Worm (Caenorhabditis elegans) whole organism, mixed stage, embryonic: Measurements from ENCODE around the gene F35D11.3.

Experiments
- bed-3 ChIP-seq: fragments of 200-800 bp; sonication (Bioruptor generic); optimal IDR thresholded peaks from 3 replicates; lab custom pipeline; 2018; ENCODE audit warnings: mild to moderate bottlenecking, missing genetic modification characterization, moderate library complexity, missing compliant biosample characterization
- blmp-1 ChIP-seq: fragments of 150-350 bp; optimal IDR thresholded peaks from 2 replicates; lab custom pipeline; 2014; ENCODE audit warnings: missing biosample characterization, missing genetic modification characterization
- ces-1 ChIP-seq: fragments of 150-350 bp; optimal IDR thresholded peaks from 2 replicates; lab custom pipeline; 2014; ENCODE audit warnings: missing biosample characterization, missing genetic modification reagents, missing genetic modification characterization
- elt-3 ChIP-seq: fragments of 150-350 bp; optimal IDR thresholded peaks from 2 replicates; lab custom pipeline; 2014; ENCODE audit warnings: missing biosample characterization, missing genetic modification characterization
- flh-1 ChIP-seq: fragments of 200-800 bp; sonication (Bioruptor generic); optimal IDR thresholded peaks from 2 replicates; lab custom pipeline; 2018; ENCODE audit warnings: mild to moderate bottlenecking, missing genetic modification characterization, moderate library complexity, missing compliant biosample characterization
- mab-5 ChIP-seq: fragments of 150-350 bp; optimal IDR thresholded peaks from 2 replicates; lab custom pipeline; 2014; ENCODE audit warnings: missing biosample characterization, missing genetic modification characterization
- nhr-12 ChIP-seq: fragments of 150-350 bp; optimal IDR thresholded peaks from 2 replicates; lab custom pipeline; 2014; ENCODE audit warnings: missing biosample characterization, missing genetic modification characterization
- nhr-2 ChIP-seq: fragments of 150-350 bp; optimal IDR thresholded peaks from 2 replicates; lab custom pipeline; 2014; ENCODE audit warnings: missing biosample characterization, missing genetic modification characterization
- sem-2 ChIP-seq: fragments of 200-800 bp; sonication (Bioruptor generic); optimal IDR thresholded peaks from 2 replicates; lab custom pipeline; 2018; ENCODE audit warnings: mild to moderate bottlenecking, missing genetic modification characterization, missing compliant biosample characterization
- snpc-4 ChIP-seq: fragments of 150-350 bp; optimal IDR thresholded peaks from 2 replicates; lab custom pipeline; 2014; ENCODE audit warnings: missing biosample characterization, missing genetic modification characterization
- zip-8 ChIP-seq: fragments of 150-350 bp; optimal IDR thresholded peaks from 2 replicates; lab custom pipeline; 2014; ENCODE audit warnings: missing biosample characterization, missing genetic modification characterization

ce11 chrII:4571868-4572267 lies 36.3 kb upstream of the F35D11.3 start, which contains the start of gene vab-1:
- no peak for TF ChIP-seq snpc-4
- no peak for TF ChIP-seq nhr-2
- TF ChIP-seq zip-8 (tag; lab: Kevin White, UChicago): no peak
- no peak for TF ChIP-seq blmp-1 (tag; lab: Kevin White, UChicago)
- no peak for TF ChIP-seq ces-1
- TF ChIP-seq nhr-12 (tag; lab: Kevin White, UChicago): no peak
- no peak for TF ChIP-seq elt-3
- no peak for TF ChIP-seq flh-1 (GFP tag; lab: Kevin White, UChicago)
- no peak for TF ChIP-seq mab-5
- TF ChIP-seq sem-2 (GFP tag; lab: Kevin White, UChicago): no peak
- no peak for TF ChIP-seq bed-3 (GFP tag; lab: Kevin White, UChicago)
